Worm (Caenorhabditis elegans): Measurements from ENCODE around the gene F10G7.12.

Gene F10G7.12

DNA sequence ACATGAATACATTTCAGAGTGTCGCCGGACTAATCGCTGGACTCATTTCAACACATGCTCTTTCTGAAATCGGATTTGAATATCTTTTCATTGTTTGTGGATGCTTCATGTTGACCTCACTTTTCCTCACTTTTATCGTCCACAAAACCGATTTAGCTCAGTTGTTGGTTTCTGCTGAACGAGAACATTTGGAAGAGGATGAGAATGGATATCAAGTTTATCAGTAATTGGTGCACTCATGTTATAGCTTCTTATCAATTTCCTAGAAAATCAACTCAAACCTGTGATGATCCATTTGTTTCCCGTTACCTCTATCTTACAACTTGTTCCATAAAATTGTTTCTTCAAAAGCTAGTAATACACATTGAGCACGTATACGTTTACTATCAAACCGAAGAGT lies 6.5 kb downstream of the F10G7.12 start (continued):
- no peak for TF ChIP-seq unc-62 (GFP tag; optimal IDR thresholded peaks at IDR 0.05)
- 0 out of 2 replicates have a peak, but pooled peaks have one; percentile 22 for TF ChIP-seq pbrm-1 (GFP tag; IDR thresholded peaks at IDR 0.05)
- TF ChIP-seq dpff-1 (tag; optimal IDR thresholded peaks at IDR 0.05): no peak
- no peak for TF ChIP-seq Y67H2A.10 (GFP tag; conservative IDR thresholded peaks at IDR 0.05)
- TF ChIP-seq ztf-6 (GFP tag; IDR thresholded peaks at IDR 0.05): no peak
- TF ChIP-seq ceh-100 (GFP tag; IDR thresholded peaks at IDR 0.05): no peak
- TF ChIP-seq ztf-26 (tag; optimal IDR thresholded peaks at IDR 0.05): no peak
- no peak for TF ChIP-seq Y53F4B.3 (GFP tag; IDR thresholded peaks at IDR 0.05)
- 0 out of 2 replicates have a peak, but pooled peaks have one; percentile 53 for TF ChIP-seq hsf-1 (GFP tag; IDR thresholded peaks at IDR 0.05)
- TF ChIP-seq B0035.1 (tag; optimal IDR thresholded peaks at IDR 0.05): no peak
- no peak; the same call in 1 of the 2 replicates for TF ChIP-seq madf-8 (GFP tag; conservative IDR thresholded peaks at IDR 0.05)
- TF ChIP-seq bed-1 (GFP tag; IDR thresholded peaks at IDR 0.05): no peak
- no peak for TF ChIP-seq him-1 (tag; optimal IDR thresholded peaks at IDR 0.05)
- no peak for TF ChIP-seq zfh-2 (GFP tag; conservative IDR thresholded peaks at IDR 0.05)
- no peak for TF ChIP-seq gei-17 (GFP tag; optimal IDR thresholded peaks at IDR 0.05)
- no peak for TF ChIP-seq aptf-2 (GFP tag; conservative IDR thresholded peaks at IDR 0.05)
- no peak for TF ChIP-seq nhr-120 (GFP tag; IDR thresholded peaks at IDR 0.05)
- TF ChIP-seq lsl-1 (GFP tag; optimal IDR thresholded peaks at IDR 0.05): no peak
- no peak for TF ChIP-seq let-526 (GFP tag; IDR thresholded peaks at IDR 0.05)
- peak; percentile 51; the same call in 1 of the 2 replicates for TF ChIP-seq F39B2.1 (GFP tag; IDR thresholded peaks at IDR 0.05)
- TF ChIP-seq B0336.3 (GFP tag; IDR thresholded peaks at IDR 0.05): peak; percentile 65
- no peak for TF ChIP-seq rpc-1 (optimal IDR thresholded peaks at IDR 0.05)
- no peak for TF ChIP-seq rpc-1 (tag; optimal IDR thresholded peaks at IDR 0.05)
- no peak for TF ChIP-seq chd-7 (tag; optimal IDR thresholded peaks at IDR 0.05)
- no peak for TF ChIP-seq hmg-1.2 (GFP tag; IDR thresholded peaks at IDR 0.05)
- TF ChIP-seq madf-3 (GFP tag; IDR thresholded peaks at IDR 0.05): no peak
- TF ChIP-seq F55B11.4 (tag; optimal IDR thresholded peaks at IDR 0.05; ENCODE audit: borderline replicate concordance, insufficient read depth): no peak
- no peak for TF ChIP-seq snpc-1.1 (tag; optimal IDR thresholded peaks at IDR 0.05; ENCODE audit: insufficient read depth)
- TF ChIP-seq ccch-3 (GFP tag; optimal IDR thresholded peaks at IDR 0.05): no peak

DNA sequence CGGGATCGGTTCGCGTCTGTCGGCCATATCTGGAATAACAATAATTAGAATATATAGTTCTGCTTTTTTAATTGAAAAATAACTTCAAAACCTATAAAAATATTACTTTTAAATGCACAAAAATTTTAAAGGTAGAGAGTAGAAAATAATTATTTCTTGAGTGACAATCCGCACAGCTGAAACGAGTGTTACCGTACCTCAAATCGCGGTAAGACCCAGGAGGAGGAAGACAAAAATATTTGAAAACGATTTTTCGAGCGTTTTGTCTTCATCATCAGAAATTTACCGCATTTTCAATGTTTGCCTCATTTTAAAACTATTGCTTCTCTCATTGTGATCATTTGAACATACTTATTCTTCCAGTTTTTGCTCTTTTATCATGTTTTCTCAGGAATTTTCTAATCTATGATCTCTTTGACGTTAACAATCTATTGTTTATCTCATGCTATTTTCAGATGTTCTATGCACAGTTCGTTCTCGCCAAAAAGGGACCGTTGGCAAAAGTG lies 8.7 kb downstream of the F10G7.12 start, which contains the start of the genes rpn-5 and scc-1:
TSS of gene rpn-5 (minus strand) at position 162 of the 506 bp plus-strand sequence.
TSS of gene scc-1 (plus strand) at position 456 of the 506 bp plus-strand sequence.
- TF ChIP-seq hsf-1 (GFP tag; IDR thresholded peaks at IDR 0.05): no peak
- TF ChIP-seq F37B4.10 (GFP tag; IDR thresholded peaks at IDR 0.05): no peak
- no peak for TF ChIP-seq sptf-2 (GFP tag; optimal IDR thresholded peaks at IDR 0.05)
- no peak for TF ChIP-seq ztf-6 (GFP tag; IDR thresholded peaks at IDR 0.05)
- TF ChIP-seq hrde-1 (tag; optimal IDR thresholded peaks at IDR 0.05; ENCODE audit: borderline replicate concordance): no peak
- TF ChIP-seq ccch-3 (GFP tag; optimal IDR thresholded peaks at IDR 0.05): no peak
- peak in 1 of 3 experiments; percentile 80 for TF ChIP-seq lin-35 (GFP tag; optimal IDR thresholded peaks at IDR 0.05)
- peak; percentile 32; the same call in 1 of the 2 replicates for TF ChIP-seq dox-1 (GFP tag; IDR thresholded peaks at IDR 0.05)
- no peak for TF ChIP-seq B0336.3 (GFP tag; IDR thresholded peaks at IDR 0.05)
- no peak for TF ChIP-seq him-1 (tag; optimal IDR thresholded peaks at IDR 0.05)
- no peak for TF ChIP-seq nhr-179 (tag; optimal IDR thresholded peaks at IDR 0.05)
- no peak for TF ChIP-seq sea-2 (GFP tag; IDR thresholded peaks at IDR 0.05)
- TF ChIP-seq ets-4 (GFP tag; optimal IDR thresholded peaks at IDR 0.05): no peak
- no peak for TF ChIP-seq nhr-90 (tag; optimal IDR thresholded peaks at IDR 0.05)
- TF ChIP-seq ztf-28 (GFP tag; IDR thresholded peaks at IDR 0.05): no peak
- TF ChIP-seq madf-3 (GFP tag; IDR thresholded peaks at IDR 0.05): no peak
- no peak for TF ChIP-seq ceh-27 (GFP tag; optimal IDR thresholded peaks at IDR 0.05)
- no peak for TF ChIP-seq chd-7 (tag; optimal IDR thresholded peaks at IDR 0.05)
- no peak for TF ChIP-seq nfyb-1 (GFP tag; IDR thresholded peaks at IDR 0.05)
- TF ChIP-seq aptf-3 (GFP tag; IDR thresholded peaks at IDR 0.05): no peak
- TF ChIP-seq B0035.1 (tag; optimal IDR thresholded peaks at IDR 0.05): no peak
- TF ChIP-seq bed-1 (GFP tag; IDR thresholded peaks at IDR 0.05): no peak
- no peak for TF ChIP-seq mes-4 (tag; optimal IDR thresholded peaks at IDR 0.05)
- TF ChIP-seq mxl-1 (tag; optimal IDR thresholded peaks at IDR 0.05): no peak
- no peak for TF ChIP-seq attf-5 (GFP tag; optimal IDR thresholded peaks at IDR 0.05)
- TF ChIP-seq athp-1 (tag; optimal IDR thresholded peaks at IDR 0.05): no peak
- no peak for TF ChIP-seq bed-2 (GFP tag; IDR thresholded peaks at IDR 0.05)
- no peak for TF ChIP-seq Y56A3A.18 (GFP tag; IDR thresholded peaks at IDR 0.05)
